Worm (Caenorhabditis elegans) whole organism, L2 larva: Measurements from ENCODE around the gene F08D12.3.
A peak's percentile ranks its signal among the peaks of the same experiment; 100 is the strongest.

Experiments used
- ceh-16 ChIP-seq: fragments of 150-350 bp; optimal IDR thresholded peaks from 2 replicates; lab custom pipeline; 2014; ENCODE audit warnings: missing biosample characterization, missing genetic modification characterization
- mab-5 ChIP-seq: fragments of 150-350 bp; optimal IDR thresholded peaks from 2 replicates; lab custom pipeline; 2014; ENCODE audit warnings: missing biosample characterization, missing genetic modification characterization
- nhr-25 ChIP-seq: fragments of 150-350 bp; sonication (generic microtip); optimal IDR thresholded peaks from 3 replicates; lab custom pipeline; 2014; ENCODE audit warnings: missing biosample characterization, missing genetic modification characterization
- nhr-6 ChIP-seq: fragments of 150-350 bp; optimal IDR thresholded peaks from 2 replicates; lab custom pipeline; 2014; ENCODE audit warnings: missing biosample characterization, missing genetic modification characterization
- unc-39 ChIP-seq: fragments of 150-350 bp; optimal IDR thresholded peaks from 2 replicates; lab custom pipeline; 2014; ENCODE audit warnings: missing biosample characterization, missing genetic modification characterization
- unc-62 ChIP-seq: fragments of 150-350 bp; optimal IDR thresholded peaks from 2 replicates; lab custom pipeline; 2014; ENCODE audit warnings: missing biosample characterization, missing genetic modification reagents, missing genetic modification characterization

DNA sequence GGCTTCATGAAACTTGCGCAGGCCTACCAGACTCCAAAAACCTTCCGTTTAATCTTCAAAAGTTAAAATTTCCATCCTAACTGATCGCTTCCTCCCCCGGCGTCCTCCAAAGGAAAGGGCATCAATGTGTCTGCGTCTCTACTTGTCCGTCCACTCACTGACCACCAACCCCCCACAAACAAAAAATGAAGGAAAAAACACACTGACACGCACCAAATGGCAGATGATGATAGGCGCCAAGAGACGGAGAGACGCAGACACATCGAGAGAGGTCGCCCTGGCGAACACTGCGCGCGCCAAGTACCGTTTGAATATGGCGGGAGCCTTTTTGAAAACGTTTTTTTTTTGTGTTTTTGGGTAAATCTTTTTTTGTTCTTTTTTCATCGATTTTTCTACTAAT, 44.6 kb upstream of the F08D12.3 start:
- no peak for TF ChIP-seq mab-5 (tag; lab: Kevin White, UChicago)
- no peak for TF ChIP-seq unc-62 (GFP tag; lab: Kevin White, UChicago)
- peak; percentile 30 for TF ChIP-seq ceh-16
- TF ChIP-seq nhr-6 (tag; lab: Kevin White, UChicago), result no peak
- TF ChIP-seq unc-39 (tag; lab: Kevin White, UChicago), result no peak
- no peak for TF ChIP-seq nhr-25
